Worm (Caenorhabditis elegans): Measurements from ENCODE around the gene T05A12.3.

- TF ChIP-seq klf-2 (GFP tag; conservative IDR thresholded peaks at IDR 0.05) (no peak), tab-1 (GFP tag; IDR thresholded peaks at IDR 0.05) (no peak), T22C8.4 (GFP tag; IDR thresholded peaks at IDR 0.05) (no peak), med-1 (GFP tag; optimal IDR thresholded peaks at IDR 0.05; ENCODE audit: insufficient read depth) (no peak), ref-1 (GFP tag; conservative IDR thresholded peaks at IDR 0.05) (no peak), cog-1 (tag; optimal IDR thresholded peaks at IDR 0.05) (no peak), ztf-29 (GFP tag; IDR thresholded peaks at IDR 0.05) (no peak), flt-1 (GFP tag; IDR thresholded peaks at IDR 0.05) (no peak), ztf-23 (GFP tag; IDR thresholded peaks at IDR 0.05) (no peak)
Measured at ce11 chrIV:6839091-6839522, 48.3 kb downstream of the T05A12.3 start.

All from whole organism, midembryonic.